In genomic region chrX:6503148-6503547, ce11 we compare ENCODE assay signal across 5 worm cellular contexts.
TF ChIP-seq lines count a peak whose summit lies in the region.

No protein-coding gene starts in this region.

TF ChIP-seq in whole organism, L1 larva, 84 proteins besides CTCF, POLR2A, EP300 and RAD21:
- TF ChIP-seq elt-2 (tag; optimal IDR thresholded peaks at IDR 0.05; lab: Kevin White, UChicago) (peak; percentile 22), sptf-1 (tag; optimal IDR thresholded peaks at IDR 0.05; lab: Kevin White, UChicago) (no peak)
TF ChIP-seq in whole organism, L1 larva: peak in this region for 1.

TF ChIP-seq in whole organism, L2 larva, 48 proteins besides CTCF, POLR2A, EP300 and RAD21:
- TF ChIP-seq fos-1 (tag; optimal IDR thresholded peaks at IDR 0.05; lab: Kevin White, UChicago) (peak; percentile 20), ztf-4 (tag; optimal IDR thresholded peaks at IDR 0.05; lab: Kevin White, UChicago) (no peak)

TF ChIP-seq in whole organism, L3 larva, 47 proteins besides CTCF, POLR2A, EP300 and RAD21:
- TF ChIP-seq pqm-1 (tag; optimal IDR thresholded peaks at IDR 0.05; lab: Kevin White, UChicago) (peak; percentile 4), elt-2 (tag; optimal IDR thresholded peaks at IDR 0.05; lab: Kevin White, UChicago) (peak; percentile 64), tbx-2 (tag; optimal IDR thresholded peaks at IDR 0.05; lab: Kevin White, UChicago) (no peak)

TF ChIP-seq in whole organism, L4 larva, 104 proteins besides CTCF, POLR2A, EP300 and RAD21:
- TF ChIP-seq daf-16 (GFP tag; optimal IDR thresholded peaks at IDR 0.05; lab: Kevin White, UChicago) (no peak), daf-16 (tag; optimal IDR thresholded peaks at IDR 0.05; lab: Kevin White, UChicago) (peak; percentile 48), ztf-7 (tag; optimal IDR thresholded peaks at IDR 0.05; lab: Kevin White, UChicago) (peak; percentile 15), pqm-1 (tag; optimal IDR thresholded peaks at IDR 0.05; lab: Kevin White, UChicago) (peak; percentile 59), tra-1 (GFP tag; IDR thresholded peaks at IDR 0.05; lab: Robert Waterston, UW) (no peak), dve-1 (tag; optimal IDR thresholded peaks at IDR 0.05; lab: Kevin White, UChicago; ENCODE audit: insufficient read depth) (peak; percentile 57)
TF ChIP-seq in whole organism, L4 larva: peak in this region for 4.

TF ChIP-seq in whole organism, young adult, 124 proteins besides CTCF, POLR2A, EP300 and RAD21:
- TF ChIP-seq aptf-3 (GFP tag; IDR thresholded peaks at IDR 0.05; lab: Robert Waterston, UW) (no peak), sdz-38 (tag; optimal IDR thresholded peaks at IDR 0.05; lab: Kevin White, UChicago) (no peak), ztf-28 (GFP tag; IDR thresholded peaks at IDR 0.05; lab: Robert Waterston, UW) (no peak), nhr-80 (tag; optimal IDR thresholded peaks at IDR 0.05; lab: Kevin White, UChicago) (peak; percentile 56), pbrm-1 (GFP tag; IDR thresholded peaks at IDR 0.05; lab: Robert Waterston, UW) (no peak), tbx-9 (tag; optimal IDR thresholded peaks at IDR 0.05; lab: Kevin White, UChicago; ENCODE audit: borderline replicate concordance) (no peak)
